Fruit fly (Drosophila melanogaster): ENCODE data around the gene Pgant2.

Pgant2 gene

DNA sequence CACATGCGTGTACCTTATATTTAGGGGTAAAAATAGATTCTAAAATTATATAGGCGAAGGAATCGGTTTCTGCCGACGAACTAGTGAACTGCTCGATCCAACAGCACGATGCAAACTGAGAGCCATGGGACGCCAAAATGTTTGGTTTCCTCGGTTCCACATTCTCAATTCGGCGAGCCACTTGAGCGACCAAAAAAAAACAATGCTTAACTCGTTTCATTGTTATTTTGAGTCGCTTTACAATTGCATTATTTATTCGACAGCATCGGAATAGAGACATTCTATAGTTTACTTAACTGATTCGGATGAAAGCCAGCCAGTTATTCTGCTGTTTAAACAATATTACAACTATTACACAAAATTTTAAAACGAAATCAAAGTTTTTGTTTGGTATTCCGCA is 50.9 kb downstream of the Pgant2 start, which contains the start of gene CG15412:
Gene CG15412, minus strand, starts transcription at position 101 of the 400 bp plus-strand sequence.
- TF ChIP-seq Crg-1 (GFP tag; optimal IDR thresholded peaks at IDR 0.05) = no peak
- no peak for TF ChIP-seq CG7045 (GFP tag; optimal IDR thresholded peaks at IDR 0.05)
- TF ChIP-seq kay (GFP tag; ENCODE audit: borderline replicate concordance) = no peak
- TF ChIP-seq CG1620 (GFP tag; optimal IDR thresholded peaks at IDR 0.05) = no peak
- TF ChIP-seq toe (GFP tag; optimal IDR thresholded peaks at IDR 0.05) = no peak
- TF ChIP-seq cic (GFP tag; optimal IDR thresholded peaks at IDR 0.05) = no peak
- no peak for TF ChIP-seq Clk (GFP tag; optimal IDR thresholded peaks at IDR 0.05)
- no peak for TF ChIP-seq CG7101 (tag; optimal IDR thresholded peaks at IDR 0.05)
- TF ChIP-seq CG33017 (tag; optimal IDR thresholded peaks at IDR 0.05) = no peak

DNA sequence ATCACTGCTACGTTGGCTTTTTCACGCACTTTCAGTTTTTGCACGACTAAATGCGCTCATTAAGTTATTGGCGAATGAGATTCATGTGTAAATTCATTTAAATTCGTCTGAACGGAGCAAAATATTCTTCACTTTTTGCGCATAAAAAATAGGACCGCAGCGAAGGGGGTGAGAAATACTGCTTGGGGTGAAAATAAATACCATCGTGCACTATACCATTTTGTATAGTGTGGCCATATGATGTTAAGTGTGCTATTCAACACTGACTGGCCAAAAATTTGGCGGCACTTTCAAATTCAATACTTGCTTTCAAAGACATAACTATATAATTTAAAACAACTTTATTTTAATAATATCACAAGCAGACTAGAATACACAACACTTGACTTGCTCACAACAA is 53.3 kb downstream of the Pgant2 start, which contains the start of gene GramD1B:
Gene GramD1B, minus strand, starts transcription at position 131 of the 400 bp plus-strand sequence.
- TF ChIP-seq Crg-1 (GFP tag; optimal IDR thresholded peaks at IDR 0.05) (peak; percentile 54), ovo (GFP tag; optimal IDR thresholded peaks at IDR 0.05) (peak; percentile 17), CG14711 (tag; optimal IDR thresholded peaks at IDR 0.05) (peak; percentile 50), kay (GFP tag; ENCODE audit: borderline replicate concordance) (peak; percentile 57), bab1 (GFP tag; optimal IDR thresholded peaks at IDR 0.05) (peak; percentile 51), tj (GFP tag; optimal IDR thresholded peaks at IDR 0.05) (no peak), CG12768 (GFP tag; optimal IDR thresholded peaks at IDR 0.05) (peak; percentile 23), CG11617 (GFP tag; optimal IDR thresholded peaks at IDR 0.05) (no peak), CG7101 (tag; optimal IDR thresholded peaks at IDR 0.05) (peak; percentile 57), CG1620 (GFP tag; optimal IDR thresholded peaks at IDR 0.05) (peak; percentile 26), Mnt (GFP tag; optimal IDR thresholded peaks at IDR 0.05) (peak; percentile 34), CG7045 (GFP tag; optimal IDR thresholded peaks at IDR 0.05) (no peak), pad (GFP tag; optimal IDR thresholded peaks at IDR 0.05) (peak; percentile 43)

DNA sequence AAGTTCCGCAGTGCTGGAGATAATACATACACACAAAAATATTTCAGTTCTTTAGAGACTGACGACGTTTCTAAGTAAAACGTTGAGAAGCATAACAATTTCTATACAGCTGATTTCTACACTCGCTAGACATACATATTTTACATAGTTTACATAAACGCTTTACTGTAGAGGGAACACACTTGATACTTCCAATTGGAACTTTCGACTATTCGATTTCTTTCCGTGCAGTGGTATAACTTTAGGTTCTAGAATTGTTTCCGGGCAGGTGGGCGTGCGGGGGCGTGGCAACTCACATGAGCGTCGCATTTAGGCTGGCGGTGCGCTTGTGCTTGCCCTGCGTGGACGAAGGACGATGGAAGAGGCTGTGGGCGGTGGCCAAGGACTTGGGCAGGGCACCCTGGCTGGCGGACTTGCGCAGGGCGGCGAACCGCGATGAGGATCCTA is 54.0 kb downstream of the Pgant2 start:
- peak; percentile 23 for TF ChIP-seq CG11617 (GFP tag; optimal IDR thresholded peaks at IDR 0.05)
- TF ChIP-seq Clk (GFP tag; optimal IDR thresholded peaks at IDR 0.05) = peak; percentile 2
- peak; percentile 18 for TF ChIP-seq bab1 (GFP tag; optimal IDR thresholded peaks at IDR 0.05)
- peak; percentile 37 for TF ChIP-seq CG7101 (tag; optimal IDR thresholded peaks at IDR 0.05)
- peak; percentile 1 for TF ChIP-seq tj (GFP tag; optimal IDR thresholded peaks at IDR 0.05)
- no peak for TF ChIP-seq Hr96 (GFP tag; optimal IDR thresholded peaks at IDR 0.05)
- peak; percentile 35 for TF ChIP-seq CG1620 (GFP tag; optimal IDR thresholded peaks at IDR 0.05)
- TF ChIP-seq CG14711 (tag; optimal IDR thresholded peaks at IDR 0.05) = peak; percentile 13
- TF ChIP-seq cnc (optimal IDR thresholded peaks at IDR 0.05) = no peak
- TF ChIP-seq CG33017 (tag; optimal IDR thresholded peaks at IDR 0.05) = no peak

DNA sequence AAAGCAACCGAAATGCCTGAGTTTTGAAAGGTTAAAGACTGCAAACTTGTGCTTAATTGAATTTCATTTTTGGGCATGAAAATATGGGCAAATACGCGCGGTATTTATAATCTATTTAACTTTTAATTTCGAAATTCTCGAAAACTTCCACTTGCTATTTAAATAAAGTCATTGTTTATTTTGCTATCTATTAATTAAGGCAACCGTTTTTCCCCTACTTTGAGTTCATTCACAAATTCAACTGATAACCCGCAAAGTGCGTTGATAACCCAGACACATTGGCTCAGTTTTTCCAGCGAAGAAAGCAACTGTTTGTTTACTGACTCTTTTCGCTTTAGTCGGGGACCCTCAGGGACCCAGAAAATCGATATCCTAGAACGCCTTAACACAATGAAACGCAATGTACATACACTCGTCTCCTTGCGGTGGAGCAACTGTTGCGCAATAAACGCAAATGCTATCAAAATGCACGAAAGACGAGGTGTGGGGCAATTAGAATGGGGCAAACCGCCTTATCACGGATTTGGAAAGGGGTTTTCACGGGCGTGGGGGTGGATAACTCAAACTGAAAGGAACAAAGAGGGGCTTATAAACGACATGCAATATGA is 54.6 kb downstream of the Pgant2 start:
- TF ChIP-seq pad (GFP tag; optimal IDR thresholded peaks at IDR 0.05) = no peak
- TF ChIP-seq kay (GFP tag; ENCODE audit: borderline replicate concordance) = peak; percentile 25
- TF ChIP-seq bab1 (GFP tag; optimal IDR thresholded peaks at IDR 0.05) = no peak
- TF ChIP-seq CG14711 (tag; optimal IDR thresholded peaks at IDR 0.05) = no peak
- TF ChIP-seq ovo (GFP tag; optimal IDR thresholded peaks at IDR 0.05) = no peak
- no peak for TF ChIP-seq tj (GFP tag; optimal IDR thresholded peaks at IDR 0.05)

DNA sequence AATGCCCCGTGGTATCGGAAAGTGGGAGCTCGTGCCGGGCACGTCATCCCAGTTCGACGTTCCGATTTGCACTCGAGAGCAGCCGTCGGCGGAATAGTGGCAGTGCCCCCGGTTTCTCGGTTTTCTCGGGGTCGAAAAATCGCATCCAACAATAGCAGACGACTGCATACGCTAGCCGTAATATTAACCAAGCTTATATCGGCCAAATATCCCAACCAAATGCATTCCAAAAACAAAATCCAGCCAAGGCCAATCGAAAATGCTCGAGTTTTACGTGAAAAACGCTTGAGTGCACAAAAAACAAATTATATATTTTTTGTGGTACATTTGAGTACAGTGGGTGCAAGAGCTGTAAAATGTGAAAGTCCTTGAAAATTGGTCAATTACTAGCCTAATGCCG is 55.2 kb downstream of the Pgant2 start:
- TF ChIP-seq tj (GFP tag; optimal IDR thresholded peaks at IDR 0.05) (peak; percentile 45), cnc (optimal IDR thresholded peaks at IDR 0.05) (no peak), CG7045 (GFP tag; optimal IDR thresholded peaks at IDR 0.05) (peak; percentile 11), Mnt (GFP tag; optimal IDR thresholded peaks at IDR 0.05) (peak; percentile 48), CG12768 (GFP tag; optimal IDR thresholded peaks at IDR 0.05) (peak; percentile 35), CG33017 (tag; optimal IDR thresholded peaks at IDR 0.05) (peak; percentile 24), cic (GFP tag; optimal IDR thresholded peaks at IDR 0.05) (peak; percentile 49), kay (GFP tag; ENCODE audit: borderline replicate concordance) (no peak), CG1620 (GFP tag; optimal IDR thresholded peaks at IDR 0.05) (no peak), bab1 (GFP tag; optimal IDR thresholded peaks at IDR 0.05) (no peak), CG11617 (GFP tag; optimal IDR thresholded peaks at IDR 0.05) (peak; percentile 24), Crg-1 (GFP tag; optimal IDR thresholded peaks at IDR 0.05) (no peak)

DNA sequence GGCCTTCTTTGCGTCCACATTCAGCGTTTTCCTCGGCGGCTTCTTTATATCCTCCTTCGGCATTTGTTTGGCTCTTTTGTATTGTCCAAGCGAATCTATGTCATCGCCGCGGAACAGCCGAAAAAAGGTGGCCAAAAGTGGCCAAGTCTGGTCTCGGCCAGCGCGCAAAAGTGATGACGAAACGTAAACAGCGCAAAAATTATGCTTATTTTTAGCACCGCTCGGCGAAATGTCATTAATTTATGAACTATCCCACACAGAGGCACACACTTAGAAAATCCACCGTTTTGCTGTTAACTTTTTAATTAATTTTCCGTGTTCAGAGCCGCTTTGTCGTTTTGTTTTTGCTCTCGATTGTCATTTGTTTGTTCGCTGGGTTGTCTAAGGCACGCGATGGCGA is 55.6 kb downstream of the Pgant2 start:
- TF ChIP-seq tj (GFP tag; optimal IDR thresholded peaks at IDR 0.05) (peak; percentile 92), kay (GFP tag; ENCODE audit: borderline replicate concordance) (peak; percentile 80), CG5204 (GFP tag; optimal IDR thresholded peaks at IDR 0.05) (no peak)

DNA sequence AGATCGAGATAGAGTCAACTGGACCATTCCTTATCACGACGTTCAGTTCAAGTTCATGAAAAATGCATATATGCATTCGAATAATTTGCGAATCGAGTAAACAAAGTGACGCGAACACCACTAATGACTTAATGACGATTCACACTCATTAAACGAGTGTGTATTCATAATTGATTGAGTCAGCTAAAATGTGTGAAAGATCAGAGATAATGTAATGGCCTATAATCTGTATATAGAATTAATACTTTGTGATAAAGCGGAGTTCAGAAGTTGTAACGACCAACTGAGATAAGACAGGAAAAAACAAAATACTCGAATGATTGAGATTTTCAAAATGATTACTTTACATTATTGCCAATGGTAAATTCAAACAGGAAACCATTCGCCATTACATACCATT is 56.7 kb downstream of the Pgant2 start:
- no peak for TF ChIP-seq Crg-1 (GFP tag; optimal IDR thresholded peaks at IDR 0.05)
- peak; percentile 49 for TF ChIP-seq tj (GFP tag; optimal IDR thresholded peaks at IDR 0.05)
- peak; percentile 73 for TF ChIP-seq kay (GFP tag; ENCODE audit: borderline replicate concordance)

Data from whole organism, adult.